Worm (Caenorhabditis elegans): ENCODE results near the gene F35B12.10.
A peak's percentile ranks its signal among the peaks of the same experiment; 100 is the strongest.

The F35B12.10 gene

ce11 chrV:11641298-11641787 is 12.3 kb upstream of the F35B12.10 start:
- TF ChIP-seq snpc-4 (tag; optimal IDR thresholded peaks at IDR 0.05) (peak; percentile 9), nhr-11 (tag; optimal IDR thresholded peaks at IDR 0.05) (peak; percentile 33), fkh-10 (GFP tag; optimal IDR thresholded peaks at IDR 0.05) (peak; percentile 77), tbx-2 (tag; optimal IDR thresholded peaks at IDR 0.05) (peak; percentile 25), hmg-11 (tag; optimal IDR thresholded peaks at IDR 0.05) (peak; percentile 27), nhr-23 (tag; optimal IDR thresholded peaks at IDR 0.05) (no peak), nfya-1 (tag; optimal IDR thresholded peaks at IDR 0.05; ENCODE audit: insufficient read depth) (peak; percentile 74), egl-5 (tag; optimal IDR thresholded peaks at IDR 0.05) (peak; percentile 16), mdl-1 (tag; optimal IDR thresholded peaks at IDR 0.05) (peak; percentile 54), egl-27 (tag; optimal IDR thresholded peaks at IDR 0.05) (no peak), skn-1 (tag; optimal IDR thresholded peaks at IDR 0.05) (peak; percentile 59), sea-2 (GFP tag; optimal IDR thresholded peaks at IDR 0.05) (no peak), lin-15B (tag; optimal IDR thresholded peaks at IDR 0.05) (peak; percentile 36), zag-1 (tag; optimal IDR thresholded peaks at IDR 0.05) (peak; percentile 14), unc-62 (GFP tag; optimal IDR thresholded peaks at IDR 0.05) (peak; percentile 5), lin-39 (tag; optimal IDR thresholded peaks at IDR 0.05) (peak; percentile 56), elt-2 (tag; optimal IDR thresholded peaks at IDR 0.05) (no peak)

ce11 chrV:11638634-11639117 is 9.6 kb upstream of the F35B12.10 start:
- TF ChIP-seq pqm-1 (tag; optimal IDR thresholded peaks at IDR 0.05) (no peak), nhr-77 (tag; optimal IDR thresholded peaks at IDR 0.05) (no peak), ceh-28 (tag; optimal IDR thresholded peaks at IDR 0.05) (no peak), zag-1 (tag; optimal IDR thresholded peaks at IDR 0.05) (no peak), daf-12 (tag; optimal IDR thresholded peaks at IDR 0.05) (no peak), skn-1 (tag; optimal IDR thresholded peaks at IDR 0.05) (no peak), fkh-2 (tag; optimal IDR thresholded peaks at IDR 0.05) (no peak), nhr-23 (tag; optimal IDR thresholded peaks at IDR 0.05) (no peak), nhr-12 (tag; optimal IDR thresholded peaks at IDR 0.05) (no peak), ama-1 (optimal IDR thresholded peaks at IDR 0.05) (no peak), nhr-11 (tag; optimal IDR thresholded peaks at IDR 0.05) (peak; percentile 65), lin-15B (tag; optimal IDR thresholded peaks at IDR 0.05) (no peak), ceh-82 (tag; optimal IDR thresholded peaks at IDR 0.05) (no peak), nfya-1 (tag; optimal IDR thresholded peaks at IDR 0.05; ENCODE audit: insufficient read depth) (peak; percentile 73), unc-39 (tag; optimal IDR thresholded peaks at IDR 0.05) (no peak), elt-1 (tag; optimal IDR thresholded peaks at IDR 0.05) (no peak), tbx-2 (tag; optimal IDR thresholded peaks at IDR 0.05) (no peak), mml-1 (tag; optimal IDR thresholded peaks at IDR 0.05) (no peak), aly-2 (tag; optimal IDR thresholded peaks at IDR 0.05) (no peak), eor-1 (tag; optimal IDR thresholded peaks at IDR 0.05) (no peak), fkh-10 (GFP tag; optimal IDR thresholded peaks at IDR 0.05) (no peak), elt-3 (tag; optimal IDR thresholded peaks at IDR 0.05) (no peak), pha-4 (tag; optimal IDR thresholded peaks at IDR 0.05) (peak; percentile 83), egl-27 (tag; optimal IDR thresholded peaks at IDR 0.05) (no peak), sea-2 (GFP tag; optimal IDR thresholded peaks at IDR 0.05) (no peak), lsy-12 (tag; optimal IDR thresholded peaks at IDR 0.05) (peak; percentile 51), R02D3.7 (tag; optimal IDR thresholded peaks at IDR 0.05) (no peak), nhr-28 (tag; optimal IDR thresholded peaks at IDR 0.05) (no peak), snpc-4 (tag; optimal IDR thresholded peaks at IDR 0.05) (peak; percentile 30), lin-39 (tag; optimal IDR thresholded peaks at IDR 0.05) (peak; percentile 56), egl-5 (tag; optimal IDR thresholded peaks at IDR 0.05) (peak; percentile 75), ztf-11 (tag; optimal IDR thresholded peaks at IDR 0.05) (no peak), fos-1 (tag; optimal IDR thresholded peaks at IDR 0.05) (no peak), hmg-11 (tag; optimal IDR thresholded peaks at IDR 0.05) (peak; percentile 6), ZK546.5 (tag; optimal IDR thresholded peaks at IDR 0.05) (no peak), ceh-16 (tag; optimal IDR thresholded peaks at IDR 0.05) (no peak), nhr-237 (tag; optimal IDR thresholded peaks at IDR 0.05) (no peak), nhr-25 (tag; optimal IDR thresholded peaks at IDR 0.05) (no peak), ceh-9 (tag; optimal IDR thresholded peaks at IDR 0.05) (no peak), nhr-76 (tag; optimal IDR thresholded peaks at IDR 0.05) (no peak), ztf-4 (tag; optimal IDR thresholded peaks at IDR 0.05) (no peak), mdl-1 (tag; optimal IDR thresholded peaks at IDR 0.05) (peak; percentile 18), unc-62 (GFP tag; optimal IDR thresholded peaks at IDR 0.05) (no peak), jun-1 (tag; optimal IDR thresholded peaks at IDR 0.05) (peak; percentile 38), nhr-43 (tag; optimal IDR thresholded peaks at IDR 0.05; ENCODE audit: poor library complexity, severe bottlenecking) (no peak), nhr-67 (tag; optimal IDR thresholded peaks at IDR 0.05) (no peak), elt-2 (tag; optimal IDR thresholded peaks at IDR 0.05) (no peak)
